Fruit fly (Drosophila melanogaster): ENCODE measurements around the gene CG7227.

Gene CG7227

dm6 chr2L:7993984-7994854 is 3.7 kb downstream of the CG7227 start, which contains the start of gene pes:
pes (minus strand) TSS chr2L:7994184.
- no peak for TF ChIP-seq tj (GFP tag; optimal IDR thresholded peaks at IDR 0.05)
- TF ChIP-seq cic (GFP tag; optimal IDR thresholded peaks at IDR 0.05) = peak; percentile 86
- TF ChIP-seq CG33017 (tag; optimal IDR thresholded peaks at IDR 0.05) = no peak
- peak; percentile 69 for TF ChIP-seq CG1620 (GFP tag; optimal IDR thresholded peaks at IDR 0.05)
- TF ChIP-seq cnc (optimal IDR thresholded peaks at IDR 0.05) = no peak
- TF ChIP-seq pad (GFP tag; optimal IDR thresholded peaks at IDR 0.05) = peak; percentile 86
- TF ChIP-seq toe (GFP tag; optimal IDR thresholded peaks at IDR 0.05) = peak; percentile 93
- TF ChIP-seq Clk (GFP tag; optimal IDR thresholded peaks at IDR 0.05) = peak; percentile 88
- TF ChIP-seq kay (GFP tag; ENCODE audit: borderline replicate concordance) = no peak
- peak; percentile 77 for TF ChIP-seq ovo (GFP tag; optimal IDR thresholded peaks at IDR 0.05)
- peak; percentile 92 for TF ChIP-seq Hr96 (GFP tag; optimal IDR thresholded peaks at IDR 0.05)
- peak; percentile 83 for TF ChIP-seq Mnt (GFP tag; optimal IDR thresholded peaks at IDR 0.05)
- TF ChIP-seq CG11617 (GFP tag; optimal IDR thresholded peaks at IDR 0.05) = peak; percentile 94
- TF ChIP-seq bab1 (GFP tag; optimal IDR thresholded peaks at IDR 0.05) = peak; percentile 94
- peak; percentile 94 for TF ChIP-seq CG12768 (GFP tag; optimal IDR thresholded peaks at IDR 0.05)
- peak; percentile 91 for TF ChIP-seq CG7045 (GFP tag; optimal IDR thresholded peaks at IDR 0.05)
- TF ChIP-seq CG7101 (tag; optimal IDR thresholded peaks at IDR 0.05) = no peak
- no peak for TF ChIP-seq Crg-1 (GFP tag; optimal IDR thresholded peaks at IDR 0.05)
- TF ChIP-seq CG14711 (tag; optimal IDR thresholded peaks at IDR 0.05) = peak; percentile 85
- no peak for TF ChIP-seq CG5204 (GFP tag; optimal IDR thresholded peaks at IDR 0.05)

DNA sequence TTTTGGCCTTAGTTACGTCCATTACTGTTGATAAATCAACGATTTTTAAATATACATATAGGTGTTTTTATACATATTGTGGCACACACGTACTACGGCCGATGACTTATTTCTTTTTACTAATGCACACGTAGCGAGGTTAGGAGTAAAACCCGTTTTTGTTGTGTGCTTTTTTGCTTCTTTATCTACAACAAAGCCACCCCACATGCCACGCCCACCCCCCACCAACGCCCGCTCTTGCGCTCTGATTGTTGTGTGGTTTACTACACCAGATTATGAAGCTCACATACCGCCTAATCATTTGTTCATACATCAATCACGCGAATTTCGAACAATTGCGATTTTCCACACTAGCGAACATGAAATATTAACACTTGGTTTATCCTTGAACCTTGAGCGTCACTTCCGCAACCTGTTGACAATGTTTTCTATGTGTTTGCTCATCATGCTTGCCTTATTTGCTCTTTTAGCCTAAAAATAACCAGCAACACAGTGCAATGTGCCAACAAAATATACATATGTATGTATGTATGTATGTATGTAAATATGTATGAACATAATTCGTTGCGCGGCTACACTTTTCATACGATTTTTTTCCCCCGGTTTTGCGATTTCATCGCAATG is 4.8 kb downstream of the CG7227 start:
- TF ChIP-seq cic (GFP tag; optimal IDR thresholded peaks at IDR 0.05) (peak; percentile 90), CG33017 (tag; optimal IDR thresholded peaks at IDR 0.05) (no peak), Crg-1 (GFP tag; optimal IDR thresholded peaks at IDR 0.05) (no peak), bab1 (GFP tag; optimal IDR thresholded peaks at IDR 0.05) (no peak), CG14711 (tag; optimal IDR thresholded peaks at IDR 0.05) (no peak), kay (GFP tag; ENCODE audit: borderline replicate concordance) (peak; percentile 26), CG7045 (GFP tag; optimal IDR thresholded peaks at IDR 0.05) (no peak), CG12768 (GFP tag; optimal IDR thresholded peaks at IDR 0.05) (no peak), toe (GFP tag; optimal IDR thresholded peaks at IDR 0.05) (no peak), tj (GFP tag; optimal IDR thresholded peaks at IDR 0.05) (no peak)

DNA sequence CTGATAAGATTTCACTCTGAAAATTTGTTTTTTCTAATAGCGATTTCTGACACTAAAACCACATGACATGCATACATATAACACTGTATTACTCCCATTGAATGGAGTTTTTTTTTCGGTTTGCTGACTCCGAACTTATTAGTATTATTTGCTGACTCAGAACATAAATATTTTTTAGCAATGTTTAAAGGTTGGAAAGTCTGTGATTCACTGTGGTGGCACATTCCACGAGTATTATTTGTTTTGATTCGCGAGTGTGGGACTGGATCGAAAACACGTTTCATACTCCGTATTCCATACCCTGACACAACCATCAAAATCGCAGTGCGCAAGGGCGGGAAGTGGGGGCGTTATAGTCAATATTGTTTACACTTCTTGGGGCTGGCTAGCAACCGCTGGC is 5.3 kb downstream of the CG7227 start:
- TF ChIP-seq Crg-1 (GFP tag; optimal IDR thresholded peaks at IDR 0.05) = no peak
- no peak for TF ChIP-seq CG5204 (GFP tag; optimal IDR thresholded peaks at IDR 0.05)
- TF ChIP-seq tj (GFP tag; optimal IDR thresholded peaks at IDR 0.05) = peak; percentile 96
- TF ChIP-seq toe (GFP tag; optimal IDR thresholded peaks at IDR 0.05) = no peak
- peak; percentile 90 for TF ChIP-seq kay (GFP tag; ENCODE audit: borderline replicate concordance)

dm6 chr2L:7991951-7992350 is 6.0 kb downstream of the CG7227 start:
- TF ChIP-seq Clk (GFP tag; optimal IDR thresholded peaks at IDR 0.05) = no peak
- no peak for TF ChIP-seq cnc (optimal IDR thresholded peaks at IDR 0.05)
- TF ChIP-seq CG1620 (GFP tag; optimal IDR thresholded peaks at IDR 0.05) = no peak
- peak; percentile 51 for TF ChIP-seq CG14711 (tag; optimal IDR thresholded peaks at IDR 0.05)
- TF ChIP-seq CG7101 (tag; optimal IDR thresholded peaks at IDR 0.05) = peak; percentile 74
- TF ChIP-seq CG33017 (tag; optimal IDR thresholded peaks at IDR 0.05) = peak; percentile 71
- peak; percentile 33 for TF ChIP-seq bab1 (GFP tag; optimal IDR thresholded peaks at IDR 0.05)

dm6 chr2L:7991391-7991876 is 6.5 kb downstream of the CG7227 start:
- TF ChIP-seq kay (GFP tag; ENCODE audit: borderline replicate concordance) = no peak
- TF ChIP-seq pad (GFP tag; optimal IDR thresholded peaks at IDR 0.05) = no peak
- peak; percentile 61 for TF ChIP-seq Mnt (GFP tag; optimal IDR thresholded peaks at IDR 0.05)
- TF ChIP-seq CG14711 (tag; optimal IDR thresholded peaks at IDR 0.05) = no peak
- no peak for TF ChIP-seq CG33017 (tag; optimal IDR thresholded peaks at IDR 0.05)
- peak; percentile 80 for TF ChIP-seq ovo (GFP tag; optimal IDR thresholded peaks at IDR 0.05)
- no peak for TF ChIP-seq CG12768 (GFP tag; optimal IDR thresholded peaks at IDR 0.05)
- no peak for TF ChIP-seq Crg-1 (GFP tag; optimal IDR thresholded peaks at IDR 0.05)
- TF ChIP-seq Hr96 (GFP tag; optimal IDR thresholded peaks at IDR 0.05) = no peak
- no peak for TF ChIP-seq CG5204 (GFP tag; optimal IDR thresholded peaks at IDR 0.05)
- TF ChIP-seq cic (GFP tag; optimal IDR thresholded peaks at IDR 0.05) = peak; percentile 27

- TF ChIP-seq bab1 (GFP tag; optimal IDR thresholded peaks at IDR 0.05) = no peak
- peak in 1 of 2 experiments; percentile 62 for TF ChIP-seq cnc (optimal IDR thresholded peaks at IDR 0.05)
- no peak for TF ChIP-seq ovo (GFP tag; optimal IDR thresholded peaks at IDR 0.05)
- no peak for TF ChIP-seq kay (GFP tag; ENCODE audit: borderline replicate concordance)
Observed at dm6 chr2L:7990720-7991119, 7.2 kb downstream of the CG7227 start.
